Worm (Caenorhabditis elegans) whole organism, L4 larva: ENCODE measurements around the gene sru-31.

Source experiments
- F37D6.2 ChIP-seq: sonication (generic microtip); optimal IDR thresholded peaks from 2 replicates; lab custom pipeline; 2016; ENCODE audit warnings: mild to moderate bottlenecking, missing genetic modification characterization, missing compliant biosample characterization
- T20F7.1 ChIP-seq: fragments of 200-800 bp; sonication (Bioruptor generic); optimal IDR thresholded peaks from 2 replicates; lab custom pipeline; 2018; ENCODE audit warnings: mild to moderate bottlenecking, missing genetic modification characterization, missing compliant biosample characterization
- Y105C5A.15 ChIP-seq: fragments of 200-800 bp; sonication (Bioruptor generic); IDR thresholded peaks from 2 replicates; pipeline ENCODE4 v1.3.6; 2022; ENCODE audit warnings: missing genetic modification characterization, missing compliant biosample characterization
- Y48G9A.11 ChIP-seq: fragments of 200-800 bp; sonication (Bioruptor generic); IDR thresholded peaks from 2 replicates; pipeline ENCODE4 v1.3.6; 2022; ENCODE audit warnings: missing genetic modification reagents, missing genetic modification characterization, missing compliant biosample characterization
- attf-4 ChIP-seq: sonication (generic microtip); optimal IDR thresholded peaks from 3 replicates; lab custom pipeline; 2017; ENCODE audit warnings: missing biosample characterization, missing genetic modification characterization
- ceh-20 ChIP-seq: fragments of 200-800 bp; sonication (Bioruptor generic); IDR thresholded peaks from 2 replicates; pipeline ENCODE4 v1.3.6; 2022; ENCODE audit warnings: missing genetic modification reagents, missing genetic modification characterization, missing compliant biosample characterization
- ceh-62 ChIP-seq: sonication (generic microtip); optimal IDR thresholded peaks from 2 replicates; lab custom pipeline; 2017; ENCODE audit warnings: missing biosample characterization, missing genetic modification characterization
- ceh-82 ChIP-seq: sonication (generic microtip); optimal IDR thresholded peaks from 2 replicates; lab custom pipeline; 2017; ENCODE audit warnings: missing biosample characterization, missing genetic modification characterization
- ces-1 ChIP-seq: fragments of 150-350 bp; sonication (generic microtip); optimal IDR thresholded peaks from 4 replicates; lab custom pipeline; 2014; ENCODE audit warnings: missing biosample characterization, missing genetic modification reagents, missing genetic modification characterization
- cey-2 ChIP-seq: sonication (generic microtip); optimal IDR thresholded peaks from 3 replicates; lab custom pipeline; 2017; ENCODE audit warnings: missing genetic modification characterization, mild to moderate bottlenecking, missing compliant biosample characterization, antibody characterized with exemption, borderline replicate concordance; ENCODE audit not compliant: insufficient read depth
- daf-16 ChIP-seq, 3 experiments: sonication (generic microtip); optimal IDR thresholded peaks; 2 replicates each; lab custom pipeline; 2016 to 2017; ENCODE audit warnings: missing genetic modification characterization in 3 of 3, missing genetic modification reagents in 3 of 3, mild to moderate bottlenecking in 2 of 3, missing compliant biosample characterization in 2 of 3, missing biosample characterization in 1 of 3, moderate library complexity in 1 of 3
- dmd-6 ChIP-seq: fragments of 200-800 bp; sonication (Bioruptor generic); IDR thresholded peaks from 2 replicates; pipeline ENCODE4 v1.3.6; 2022; ENCODE audit warnings: missing genetic modification reagents, missing genetic modification characterization, missing compliant biosample characterization
- dmd-9 ChIP-seq: fragments of 200-800 bp; sonication (Bioruptor generic); IDR thresholded peaks from 2 replicates; pipeline ENCODE4 v1.3.6; 2022; ENCODE audit warnings: missing genetic modification reagents, missing genetic modification characterization, missing compliant biosample characterization
- dpl-1 ChIP-seq: fragments of 150-350 bp; optimal IDR thresholded peaks from 2 replicates; lab custom pipeline; 2014; ENCODE audit warnings: missing biosample characterization, missing genetic modification reagents, missing genetic modification characterization
- fos-1 ChIP-seq: fragments of 150-350 bp; optimal IDR thresholded peaks from 2 replicates; lab custom pipeline; 2014; ENCODE audit warnings: missing biosample characterization, missing genetic modification characterization
- hlh-30 ChIP-seq: sonication (generic microtip); optimal IDR thresholded peaks from 2 replicates; lab custom pipeline; 2017; ENCODE audit warnings: antibody characterized with exemption, mild to moderate bottlenecking, missing genetic modification characterization, missing compliant biosample characterization; ENCODE audit not compliant: insufficient read depth
- lim-7 ChIP-seq: fragments of 200-800 bp; sonication (Bioruptor generic); IDR thresholded peaks from 2 replicates; pipeline ENCODE4 v1.3.6; 2022; ENCODE audit warnings: missing genetic modification characterization, missing compliant biosample characterization
- lin-13 ChIP-seq: fragments of 150-350 bp; optimal IDR thresholded peaks from 2 replicates; lab custom pipeline; 2014; ENCODE audit warnings: missing biosample characterization, missing genetic modification reagents, missing genetic modification characterization
- lin-15B ChIP-seq: fragments of 150-350 bp; sonication (generic microtip); optimal IDR thresholded peaks from 3 replicates; lab custom pipeline; 2014; ENCODE audit warnings: missing biosample characterization, missing genetic modification characterization
- lin-29 ChIP-seq: fragments of 200-800 bp; sonication (Bioruptor generic); IDR thresholded peaks from 2 replicates; pipeline ENCODE4 v1.3.6; 2022; ENCODE audit warnings: missing genetic modification reagents, missing genetic modification characterization, missing compliant biosample characterization
- lin-39 ChIP-seq: fragments of 150-350 bp; optimal IDR thresholded peaks from 2 replicates; lab custom pipeline; 2014; ENCODE audit warnings: missing biosample characterization, missing genetic modification reagents, missing genetic modification characterization
- lsy-2 ChIP-seq, 2 experiments: fragments of 150-350 bp in 1 of 2; sonication (generic microtip) in 1 of 2; optimal IDR thresholded peaks; 2 replicates each; lab custom pipeline; 2014 to 2017; ENCODE audit warnings: missing biosample characterization in 2 of 2, missing genetic modification characterization in 2 of 2
- mdl-1 ChIP-seq, 2 experiments: fragments of 150-350 bp in 1 of 2; sonication (generic microtip) in 1 of 2; optimal IDR thresholded peaks; 2 replicates each; lab custom pipeline; 2014 to 2017; ENCODE audit warnings: missing biosample characterization in 2 of 2, missing genetic modification characterization in 2 of 2
- mes-2 ChIP-seq: sonication (generic microtip); optimal IDR thresholded peaks from 2 replicates; lab custom pipeline; 2016; ENCODE audit warnings: missing genotype, mild to moderate bottlenecking, missing genetic modification characterization, missing compliant biosample characterization; ENCODE audit not compliant: poor library complexity, severe bottlenecking
- nhr-237 ChIP-seq: sonication (generic microtip); optimal IDR thresholded peaks from 2 replicates; lab custom pipeline; 2017; ENCODE audit warnings: missing biosample characterization, missing genetic modification characterization
- nhr-25 ChIP-seq: sonication (generic microtip); optimal IDR thresholded peaks from 2 replicates; lab custom pipeline; 2017; ENCODE audit warnings: missing genetic modification characterization, mild to moderate bottlenecking, missing compliant biosample characterization, antibody characterized with exemption, moderate library complexity, borderline replicate concordance; ENCODE audit not compliant: insufficient read depth
- nhr-28 ChIP-seq: fragments of 150-350 bp; optimal IDR thresholded peaks from 2 replicates; lab custom pipeline; 2014; ENCODE audit warnings: missing biosample characterization, missing genetic modification characterization
- nhr-41 ChIP-seq: fragments of 200-800 bp; sonication (Bioruptor generic); IDR thresholded peaks from 2 replicates; pipeline ENCODE4 v1.3.6; 2022; ENCODE audit warnings: missing genetic modification reagents, missing genetic modification characterization, missing compliant biosample characterization
- pqm-1 ChIP-seq: sonication (generic microtip); optimal IDR thresholded peaks from 2 replicates; lab custom pipeline; 2017; ENCODE audit warnings: missing biosample characterization, missing genetic modification characterization
- rbr-2 ChIP-seq: sonication (generic microtip); optimal IDR thresholded peaks from 2 replicates; lab custom pipeline; 2016; ENCODE audit warnings: missing genotype, missing genetic modification characterization, missing compliant biosample characterization
- saeg-2 ChIP-seq: fragments of 200-800 bp; sonication (Bioruptor generic); IDR thresholded peaks from 2 replicates; pipeline ENCODE4 v1.3.6; 2022; ENCODE audit warnings: missing genetic modification reagents, missing genetic modification characterization, missing compliant biosample characterization
- sdz-12 ChIP-seq: fragments of 200-800 bp; sonication (Bioruptor generic); optimal IDR thresholded peaks from 2 replicates; lab custom pipeline; 2018; ENCODE audit warnings: mild to moderate bottlenecking, missing genetic modification characterization, missing compliant biosample characterization
- spr-3 ChIP-seq: fragments of 200-800 bp; sonication (Bioruptor generic); optimal IDR thresholded peaks from 2 replicates; lab custom pipeline; 2018; ENCODE audit warnings: mild to moderate bottlenecking, missing genetic modification characterization, missing compliant biosample characterization
- unc-62 ChIP-seq, 3 experiments: fragments of 150-350 bp in 1 of 3; sonication (generic microtip); optimal IDR thresholded peaks in 2 of 3; peaks in 1 of 3; 1 replicate in 1 of 3; 2 replicates in 2 of 3; lab custom pipeline; 2014 to 2017; ENCODE audit warnings: missing biosample characterization in 3 of 3, missing genetic modification characterization in 3 of 3, missing genetic modification reagents in 3 of 3, missing genotype in 1 of 3
- vab-7 ChIP-seq: fragments of 200-800 bp; sonication (Bioruptor generic); IDR thresholded peaks from 2 replicates; pipeline ENCODE4 v1.3.6; 2022; ENCODE audit warnings: missing genetic modification reagents, missing genetic modification characterization, missing compliant biosample characterization
- zag-1 ChIP-seq: fragments of 150-350 bp; optimal IDR thresholded peaks from 2 replicates; lab custom pipeline; 2014; ENCODE audit warnings: missing biosample characterization, missing genetic modification characterization
- zfp-2 ChIP-seq: sonication (generic microtip); optimal IDR thresholded peaks from 2 replicates; lab custom pipeline; 2016; ENCODE audit warnings: mild to moderate bottlenecking, missing genetic modification characterization, missing compliant biosample characterization
- zfp-3 ChIP-seq: fragments of 200-800 bp; sonication (Bioruptor generic); conservative IDR thresholded peaks from 2 replicates; pipeline ENCODE4 v1.3.6; 2022; ENCODE audit warnings: missing genetic modification reagents, missing genetic modification characterization, missing compliant biosample characterization
- zip-2 ChIP-seq: fragments of 150-350 bp; optimal IDR thresholded peaks from 2 replicates; lab custom pipeline; 2014; ENCODE audit warnings: missing biosample characterization, missing genetic modification characterization
- ztf-7 ChIP-seq: fragments of 150-350 bp; optimal IDR thresholded peaks from 2 replicates; lab custom pipeline; 2014; ENCODE audit warnings: missing biosample characterization, missing genetic modification characterization

The sru-31 gene

ce11 chrV:9779418-9779817, 37.1 kb upstream of the sru-31 start, which contains the start of gene F46B6.4:
Gene F46B6.4 (minus strand): TSS chrV:9779518.
- no peak for TF ChIP-seq nhr-28 (tag; lab: Kevin White, UChicago)
- no peak for TF ChIP-seq rbr-2 (tag; lab: Kevin White, UChicago)
- TF ChIP-seq saeg-2 = no peak
- TF ChIP-seq daf-16 (GFP tag; optimal IDR thresholded peaks at IDR 0.05; lab: Kevin White, UChicago) = no peak
- no peak for TF ChIP-seq daf-16 (tag; optimal IDR thresholded peaks at IDR 0.05; lab: Kevin White, UChicago)
- no peak for TF ChIP-seq ces-1 (GFP tag; lab: Kevin White, UChicago)
- no peak for TF ChIP-seq sdz-12 (GFP tag; lab: Kevin White, UChicago)
- TF ChIP-seq mes-2 (tag; lab: Kevin White, UChicago) = no peak
- no peak for TF ChIP-seq spr-3 (GFP tag; lab: Kevin White, UChicago)
- TF ChIP-seq ceh-20 (GFP tag; lab: Robert Waterston, UW) = no peak
- TF ChIP-seq lin-39 (tag; lab: Kevin White, UChicago) = no peak
- no peak for TF ChIP-seq attf-4 (tag; lab: Kevin White, UChicago)
- TF ChIP-seq F37D6.2 (tag; lab: Kevin White, UChicago) = no peak
- TF ChIP-seq nhr-25 (tag; lab: Kevin White, UChicago) = no peak
- no peak for TF ChIP-seq lim-7 (GFP tag; lab: Robert Waterston, UW)
- TF ChIP-seq vab-7 (GFP tag; lab: Robert Waterston, UW) = no peak

ce11 chrV:9782045-9782444, 34.4 kb upstream of the sru-31 start:
- peak in 1 of 2 experiments; percentile 91 for TF ChIP-seq unc-62 (GFP tag; optimal IDR thresholded peaks at IDR 0.05 in 1 of 2; lab: Kevin White, UChicago)
- no peak for TF ChIP-seq unc-62 (tag; optimal IDR thresholded peaks at IDR 0.05; lab: Kevin White, UChicago)
- no peak for TF ChIP-seq zip-2 (tag; lab: Kevin White, UChicago)

ce11 chrV:9782969-9783368, 33.5 kb upstream of the sru-31 start, which contains the start of gene F46B6.5:
Gene F46B6.5 (minus strand): TSS chrV:9783069.
- no peak for TF ChIP-seq lin-13 (GFP tag; lab: Kevin White, UChicago)
- TF ChIP-seq fos-1 = no peak
- TF ChIP-seq pqm-1 = no peak
- TF ChIP-seq ceh-20 (GFP tag; lab: Robert Waterston, UW) = no peak
- TF ChIP-seq lin-15B (tag; lab: Kevin White, UChicago) = no peak
- TF ChIP-seq dmd-6 (GFP tag; lab: Robert Waterston, UW) = no peak
- TF ChIP-seq dpl-1 (GFP tag; lab: Kevin White, UChicago) = no peak
- TF ChIP-seq sdz-12 (GFP tag; lab: Kevin White, UChicago) = no peak
- TF ChIP-seq lsy-2 (tag; optimal IDR thresholded peaks at IDR 0.05; lab: Kevin White, UChicago) = no peak
- TF ChIP-seq lin-29 (GFP tag; lab: Robert Waterston, UW) = no peak
- no peak for TF ChIP-seq T20F7.1 (GFP tag; lab: Kevin White, UChicago)
- TF ChIP-seq mdl-1 (tag; optimal IDR thresholded peaks at IDR 0.05; lab: Kevin White, UChicago) = no peak
- no peak for TF ChIP-seq hlh-30

ce11 chrV:9784215-9784614, 32.3 kb upstream of the sru-31 start:
- TF ChIP-seq zag-1 (tag; lab: Kevin White, UChicago) (no peak), dmd-9 (no peak), nhr-41 (GFP tag; lab: Robert Waterston, UW) (no peak), attf-4 (tag; lab: Kevin White, UChicago) (no peak), zfp-3 (GFP tag; lab: Robert Waterston, UW) (no peak), F37D6.2 (tag; lab: Kevin White, UChicago) (no peak), Y105C5A.15 (GFP tag; lab: Robert Waterston, UW) (no peak), saeg-2 (no peak), nhr-28 (tag; lab: Kevin White, UChicago) (no peak), zfp-2 (tag; lab: Kevin White, UChicago) (no peak), nhr-237 (no peak), spr-3 (GFP tag; lab: Kevin White, UChicago) (no peak), ceh-62 (no peak), Y48G9A.11 (no peak), lin-29 (GFP tag; lab: Robert Waterston, UW) (no peak), ztf-7 (tag; lab: Kevin White, UChicago) (no peak), ceh-82 (tag; lab: Kevin White, UChicago) (no peak), cey-2 (tag; lab: Kevin White, UChicago) (no peak), lin-13 (GFP tag; lab: Kevin White, UChicago) (no peak), fos-1 (no peak)
